Fruit fly (Drosophila melanogaster): ENCODE data around the gene Spn28Da.

The Spn28Da gene

DNA sequence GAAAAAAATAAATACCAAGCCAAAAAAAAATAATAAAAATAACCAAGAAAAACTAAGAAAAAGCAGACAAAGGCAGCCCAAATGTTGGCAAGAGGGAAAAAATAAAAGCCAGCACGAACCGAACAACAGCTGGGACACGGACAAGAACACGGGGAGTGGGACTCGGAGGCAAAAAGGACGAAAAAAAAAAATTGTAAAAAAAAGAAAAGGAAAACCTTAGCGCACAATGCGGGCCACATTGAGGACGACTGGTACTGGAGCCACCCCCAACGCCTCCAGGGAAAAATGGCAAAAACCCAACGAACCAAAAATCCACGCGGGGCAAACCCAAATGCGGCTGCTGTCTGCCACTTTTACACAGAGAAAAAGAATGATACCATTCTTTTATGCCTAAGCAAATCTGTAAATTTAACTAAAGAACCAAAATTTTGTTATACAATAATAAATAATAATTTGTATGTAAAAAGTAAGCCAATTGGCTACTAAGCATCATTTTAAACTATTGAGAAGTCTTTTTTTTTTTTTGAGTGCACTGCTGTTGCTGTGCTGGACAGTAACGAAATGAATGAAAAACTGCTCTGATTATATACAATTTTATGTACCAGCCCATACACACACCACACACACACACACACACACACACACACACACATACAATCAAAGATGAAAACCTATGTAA is 43.3 kb upstream of the Spn28Da start (continued):
- TF ChIP-seq CG18262 (tag; optimal IDR thresholded peaks at IDR 0.05), result peak; percentile 53
- TF ChIP-seq CG10366 (GFP tag; IDR thresholded peaks at IDR 0.05), result peak; percentile 61
- TF ChIP-seq Adf1 (GFP tag; IDR thresholded peaks at IDR 0.05), result peak; percentile 28
- TF ChIP-seq Med (GFP tag), result peak; percentile 21
- TF ChIP-seq Ptx1 (GFP tag; IDR thresholded peaks at IDR 0.05), result peak; percentile 76
- peak; percentile 83 for TF ChIP-seq bcd (GFP tag; optimal IDR thresholded peaks at IDR 0.05)
- TF ChIP-seq CG5245 (GFP tag; optimal IDR thresholded peaks at IDR 0.05), result peak; percentile 35
- no peak for TF ChIP-seq crc (GFP tag; optimal IDR thresholded peaks at IDR 0.05)
- TF ChIP-seq repo (GFP tag; optimal IDR thresholded peaks at IDR 0.05), result no peak
- TF ChIP-seq CG17186 (GFP tag; optimal IDR thresholded peaks at IDR 0.05), result no peak
- no peak for TF ChIP-seq dati (GFP tag; IDR thresholded peaks at IDR 0.05)
- TF ChIP-seq Atf-2 (GFP tag; optimal IDR thresholded peaks at IDR 0.05), result no peak
- TF ChIP-seq B-H2 (GFP tag; optimal IDR thresholded peaks at IDR 0.05), result peak; percentile 39
- peak; percentile 12 for TF ChIP-seq Abd-B (GFP tag; optimal IDR thresholded peaks at IDR 0.05)
- peak in 1 of 2 experiments; percentile 30 for TF ChIP-seq chif (GFP tag; optimal IDR thresholded peaks at IDR 0.05)
- TF ChIP-seq Hr51 (GFP tag; optimal IDR thresholded peaks at IDR 0.05), result peak; percentile 21 to 80
- no peak for TF ChIP-seq CG33213 (GFP tag; optimal IDR thresholded peaks at IDR 0.05)
- TF ChIP-seq CG31441 (GFP tag; IDR thresholded peaks at IDR 0.05), result peak; percentile 84
- no peak for TF ChIP-seq CG12236 (GFP tag; optimal IDR thresholded peaks at IDR 0.05)
- peak; percentile 69 for TF ChIP-seq nom (GFP tag; optimal IDR thresholded peaks at IDR 0.05)
- peak; percentile 50 for TF ChIP-seq CG12299 (tag; optimal IDR thresholded peaks at IDR 0.05)
- TF ChIP-seq Dip3 (GFP tag; optimal IDR thresholded peaks at IDR 0.05), result peak; percentile 46
- peak; percentile 60 for TF ChIP-seq CG12769 (tag; optimal IDR thresholded peaks at IDR 0.05)
- peak; percentile 30 for TF ChIP-seq CG4820 (GFP tag; optimal IDR thresholded peaks at IDR 0.05)
- TF ChIP-seq CG14014 (GFP tag; IDR thresholded peaks at IDR 0.05), result peak; percentile 88
- no peak for TF ChIP-seq ems (GFP tag; optimal IDR thresholded peaks at IDR 0.05)
- TF ChIP-seq CG15269 (tag; optimal IDR thresholded peaks at IDR 0.05), result peak; percentile 76
- TF ChIP-seq bab2 (GFP tag; optimal IDR thresholded peaks at IDR 0.05), result no peak
- peak; percentile 42 for TF ChIP-seq CG13775 (GFP tag; optimal IDR thresholded peaks at IDR 0.05)
- peak; percentile 67; the same call in 1 of the 2 replicates for TF ChIP-seq CG11247 (GFP tag; IDR thresholded peaks at IDR 0.05)
- peak; percentile 82 for TF ChIP-seq Ets65A (GFP tag)
- peak; percentile 68 for TF ChIP-seq PHDP (tag; optimal IDR thresholded peaks at IDR 0.05)
- TF ChIP-seq nerfin-2 (GFP tag; IDR thresholded peaks at IDR 0.05; ENCODE audit: partially characterized antibody), result no peak
- TF ChIP-seq CG11085 (GFP tag; IDR thresholded peaks at IDR 0.05), result peak; percentile 81
- peak; percentile 72 for TF ChIP-seq Blimp-1 (GFP tag; optimal IDR thresholded peaks at IDR 0.05)
- TF ChIP-seq Lpt (GFP tag; optimal IDR thresholded peaks at IDR 0.05), result no peak
- no peak for TF ChIP-seq CG10431 (GFP tag; optimal IDR thresholded peaks at IDR 0.05)
- no peak for TF ChIP-seq Kr (GFP tag; optimal IDR thresholded peaks at IDR 0.05)
- TF ChIP-seq CG18476 (GFP tag; optimal IDR thresholded peaks at IDR 0.05), result peak; percentile 40
- TF ChIP-seq CG4424 (GFP tag; optimal IDR thresholded peaks at IDR 0.05), result peak; percentile 62
- peak; percentile 62 for TF ChIP-seq ro (GFP tag; IDR thresholded peaks at IDR 0.05)
- peak; percentile 91 for TF ChIP-seq Meics (GFP tag; optimal IDR thresholded peaks at IDR 0.05)
- TF ChIP-seq Six4 (GFP tag; optimal IDR thresholded peaks at IDR 0.05), result peak; percentile 24
- no peak for TF ChIP-seq inv (GFP tag; IDR thresholded peaks at IDR 0.05; ENCODE audit: partially characterized antibody)
- peak; percentile 79 for TF ChIP-seq CG9932 (GFP tag; IDR thresholded peaks at IDR 0.05)
- TF ChIP-seq D19A (tag; optimal IDR thresholded peaks at IDR 0.05), result peak; percentile 66
- peak; percentile 80 for TF ChIP-seq lmd (GFP tag; IDR thresholded peaks at IDR 0.05)
- TF ChIP-seq CG17912 (GFP tag; optimal IDR thresholded peaks at IDR 0.05), result no peak
- TF ChIP-seq E2f1 (GFP tag; IDR thresholded peaks at IDR 0.05), result peak; percentile 70
- TF ChIP-seq CG3407 (GFP tag; optimal IDR thresholded peaks at IDR 0.05), result peak; percentile 25

Measured in whole organism, embryonic.